Comparison of ENCODE assay signal across 5 worm cellular contexts in the genomic region with DNA sequence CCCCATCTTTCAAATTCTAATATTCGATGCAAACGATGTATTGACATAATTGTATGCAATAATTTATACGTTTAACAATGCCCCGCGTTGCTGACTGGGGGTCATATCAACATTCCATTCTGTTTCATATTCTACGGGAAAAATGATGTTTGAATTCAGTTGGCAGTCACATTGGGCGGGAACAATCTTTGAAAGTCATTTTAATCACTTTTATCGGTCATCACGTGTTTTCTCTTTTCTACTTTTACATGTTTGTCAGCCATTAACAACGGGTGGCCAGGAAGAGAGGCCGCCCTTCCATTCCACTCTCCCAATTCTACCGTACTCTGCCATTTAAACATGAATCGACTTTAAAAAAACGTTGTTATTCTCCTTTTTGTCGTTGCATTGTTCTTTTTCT.
A peak's percentile ranks its signal among the peaks of the same experiment; 100 is the strongest.
TF ChIP-seq lines count a peak whose summit lies in the region.

No protein-coding gene starts in this region.

TF ChIP-seq in whole organism, L1 larva, 84 proteins besides CTCF, POLR2A, EP300 and RAD21 (continues in another document):
- TF ChIP-seq mab-9 (GFP tag; IDR thresholded peaks at IDR 0.05; lab: Robert Waterston, UW), result no peak
- peak; percentile 2 for TF ChIP-seq unc-130 (tag; optimal IDR thresholded peaks at IDR 0.05; lab: Kevin White, UChicago)
- no peak for TF ChIP-seq xbp-1 (tag; optimal IDR thresholded peaks at IDR 0.05; lab: Kevin White, UChicago)
- TF ChIP-seq lsy-2 (tag; optimal IDR thresholded peaks at IDR 0.05; lab: Kevin White, UChicago), result peak; percentile 16 to 60
- peak in 2 of 6 experiments; percentile 13 to 41 for TF ChIP-seq elt-3 (tag; optimal IDR thresholded peaks at IDR 0.05; lab: Kevin White, UChicago)
- no peak for TF ChIP-seq Y116A8C.19 (tag; optimal IDR thresholded peaks at IDR 0.05; lab: Kevin White, UChicago; ENCODE audit: borderline replicate concordance)
- peak; percentile 48 for TF ChIP-seq lin-14 (GFP tag; optimal IDR thresholded peaks at IDR 0.05; lab: Kevin White, UChicago)
- peak; percentile 56 for TF ChIP-seq nhr-20 (tag; optimal IDR thresholded peaks at IDR 0.05; lab: Kevin White, UChicago)
- no peak for TF ChIP-seq unc-62 (GFP tag; optimal IDR thresholded peaks at IDR 0.05; lab: Kevin White, UChicago)
- TF ChIP-seq nhr-71 (tag; optimal IDR thresholded peaks at IDR 0.05; lab: Kevin White, UChicago), result peak; percentile 54
- peak; percentile 39 for TF ChIP-seq snu-23 (GFP tag; optimal IDR thresholded peaks at IDR 0.05; lab: Kevin White, UChicago)
- no peak for TF ChIP-seq fkh-4 (tag; optimal IDR thresholded peaks at IDR 0.05; lab: Kevin White, UChicago; ENCODE audit: borderline replicate concordance)
- no peak for TF ChIP-seq ceh-88 (GFP tag; IDR thresholded peaks at IDR 0.05; lab: Robert Waterston, UW)
- TF ChIP-seq snpc-4 (tag; optimal IDR thresholded peaks at IDR 0.05; lab: Kevin White, UChicago), result no peak
- TF ChIP-seq elt-2 (tag; optimal IDR thresholded peaks at IDR 0.05; lab: Kevin White, UChicago), result peak; percentile 79
- TF ChIP-seq dpl-1 (GFP tag; optimal IDR thresholded peaks at IDR 0.05; lab: Kevin White, UChicago), result peak in 1 of 3 experiments; percentile 4

TF ChIP-seq in whole organism, L2 larva, 48 proteins besides CTCF, POLR2A, EP300 and RAD21 (continues in another document):
- TF ChIP-seq nhr-25 (tag; optimal IDR thresholded peaks at IDR 0.05; lab: Kevin White, UChicago) (no peak), zag-1 (tag; optimal IDR thresholded peaks at IDR 0.05; lab: Kevin White, UChicago) (no peak), nhr-129 (tag; optimal IDR thresholded peaks at IDR 0.05; lab: Kevin White, UChicago) (peak; percentile 9), egl-27 (tag; optimal IDR thresholded peaks at IDR 0.05; lab: Kevin White, UChicago) (no peak), mab-5 (tag; optimal IDR thresholded peaks at IDR 0.05; lab: Kevin White, UChicago) (no peak), snpc-4 (tag; optimal IDR thresholded peaks at IDR 0.05; lab: Kevin White, UChicago) (no peak), nhr-23 (tag; optimal IDR thresholded peaks at IDR 0.05; lab: Kevin White, UChicago) (no peak), gmeb-1 (tag; optimal IDR thresholded peaks at IDR 0.05; lab: Kevin White, UChicago) (peak; percentile 41), elt-1 (tag; optimal IDR thresholded peaks at IDR 0.05; lab: Kevin White, UChicago) (no peak), sma-3 (GFP tag; optimal IDR thresholded peaks at IDR 0.05; lab: Kevin White, UChicago) (no peak), nhr-6 (tag; optimal IDR thresholded peaks at IDR 0.05; lab: Kevin White, UChicago) (no peak), unc-55 (GFP tag; optimal IDR thresholded peaks at IDR 0.05; lab: Kevin White, UChicago) (no peak), nhr-77 (tag; optimal IDR thresholded peaks at IDR 0.05; lab: Kevin White, UChicago) (no peak), ztf-4 (tag; optimal IDR thresholded peaks at IDR 0.05; lab: Kevin White, UChicago) (no peak), ZK546.5 (tag; optimal IDR thresholded peaks at IDR 0.05; lab: Kevin White, UChicago) (no peak), blmp-1 (tag; optimal IDR thresholded peaks at IDR 0.05; lab: Kevin White, UChicago; ENCODE audit: insufficient read depth) (peak; percentile 14), elt-3 (tag; optimal IDR thresholded peaks at IDR 0.05; lab: Kevin White, UChicago) (no peak), aly-2 (tag; optimal IDR thresholded peaks at IDR 0.05; lab: Kevin White, UChicago) (no peak), mdl-1 (tag; optimal IDR thresholded peaks at IDR 0.05; lab: Kevin White, UChicago) (no peak)

TF ChIP-seq in whole organism, L3 larva, 47 proteins besides CTCF, POLR2A, EP300 and RAD21 (continues in another document):
- TF ChIP-seq mdl-1 (tag; optimal IDR thresholded peaks at IDR 0.05; lab: Kevin White, UChicago) (no peak), ceh-9 (tag; optimal IDR thresholded peaks at IDR 0.05; lab: Kevin White, UChicago) (no peak), lin-39 (tag; optimal IDR thresholded peaks at IDR 0.05; lab: Kevin White, UChicago) (no peak), fkh-2 (tag; optimal IDR thresholded peaks at IDR 0.05; lab: Kevin White, UChicago) (no peak), fos-1 (tag; optimal IDR thresholded peaks at IDR 0.05; lab: Kevin White, UChicago) (no peak), nhr-237 (tag; optimal IDR thresholded peaks at IDR 0.05; lab: Kevin White, UChicago) (no peak), elt-3 (tag; optimal IDR thresholded peaks at IDR 0.05; lab: Kevin White, UChicago) (no peak), mml-1 (tag; optimal IDR thresholded peaks at IDR 0.05; lab: Kevin White, UChicago) (no peak), elt-1 (tag; optimal IDR thresholded peaks at IDR 0.05; lab: Kevin White, UChicago) (no peak), nhr-12 (tag; optimal IDR thresholded peaks at IDR 0.05; lab: Kevin White, UChicago) (no peak), ceh-28 (tag; optimal IDR thresholded peaks at IDR 0.05; lab: Kevin White, UChicago) (no peak), unc-39 (tag; optimal IDR thresholded peaks at IDR 0.05; lab: Kevin White, UChicago) (no peak), nfya-1 (tag; optimal IDR thresholded peaks at IDR 0.05; lab: Kevin White, UChicago; ENCODE audit: insufficient read depth) (peak; percentile 15), aly-2 (tag; optimal IDR thresholded peaks at IDR 0.05; lab: Kevin White, UChicago) (no peak), nhr-67 (tag; optimal IDR thresholded peaks at IDR 0.05; lab: Kevin White, UChicago) (no peak), nhr-28 (tag; optimal IDR thresholded peaks at IDR 0.05; lab: Kevin White, UChicago) (no peak), egl-5 (tag; optimal IDR thresholded peaks at IDR 0.05; lab: Kevin White, UChicago) (no peak), lin-15B (tag; optimal IDR thresholded peaks at IDR 0.05; lab: Kevin White, UChicago) (no peak), nhr-43 (tag; optimal IDR thresholded peaks at IDR 0.05; lab: Kevin White, UChicago; ENCODE audit: poor library complexity, severe bottlenecking) (peak; percentile 50), jun-1 (tag; optimal IDR thresholded peaks at IDR 0.05; lab: Kevin White, UChicago) (peak; percentile 2)

TF ChIP-seq in whole organism, L4 larva, 104 proteins besides CTCF, POLR2A, EP300 and RAD21:
- TF ChIP-seq nhr-28 (tag; optimal IDR thresholded peaks at IDR 0.05; lab: Kevin White, UChicago), result peak; percentile 50
- no peak for TF ChIP-seq nhr-76 (tag; optimal IDR thresholded peaks at IDR 0.05; lab: Kevin White, UChicago)
- TF ChIP-seq dmd-6 (GFP tag; IDR thresholded peaks at IDR 0.05; lab: Robert Waterston, UW), result peak; percentile 19; the same call in 1 of the 2 replicates
- TF ChIP-seq mdl-1 (tag; optimal IDR thresholded peaks at IDR 0.05; lab: Kevin White, UChicago), result peak in 1 of 2 experiments; percentile 16
- peak; percentile 64 for TF ChIP-seq hlh-30 (tag; optimal IDR thresholded peaks at IDR 0.05; lab: Kevin White, UChicago; ENCODE audit: insufficient read depth)
- peak; percentile 8 for TF ChIP-seq nhr-48 (tag; optimal IDR thresholded peaks at IDR 0.05; lab: Kevin White, UChicago)
- TF ChIP-seq pqm-1 (tag; optimal IDR thresholded peaks at IDR 0.05; lab: Kevin White, UChicago), result no peak
- no peak for TF ChIP-seq spr-1 (tag; optimal IDR thresholded peaks at IDR 0.05; lab: Kevin White, UChicago)
- TF ChIP-seq daf-16 (GFP tag; optimal IDR thresholded peaks at IDR 0.05; lab: Kevin White, UChicago), result no peak
- TF ChIP-seq daf-16 (tag; optimal IDR thresholded peaks at IDR 0.05; lab: Kevin White, UChicago), result peak; percentile 53
- peak; percentile 10 for TF ChIP-seq dve-1 (tag; optimal IDR thresholded peaks at IDR 0.05; lab: Kevin White, UChicago; ENCODE audit: insufficient read depth)
- TF ChIP-seq madf-9 (GFP tag; conservative IDR thresholded peaks at IDR 0.05; lab: Robert Waterston, UW), result no peak
- peak; percentile 42 for TF ChIP-seq hlh-11 (tag; optimal IDR thresholded peaks at IDR 0.05; lab: Kevin White, UChicago)

TF ChIP-seq in whole organism, young adult, 124 proteins besides CTCF, POLR2A, EP300 and RAD21:
- TF ChIP-seq nhr-179 (tag; optimal IDR thresholded peaks at IDR 0.05; lab: Kevin White, UChicago) (no peak), ztf-28 (GFP tag; IDR thresholded peaks at IDR 0.05; lab: Robert Waterston, UW) (0 out of 2 replicates have a peak, but pooled peaks have one; percentile 32)
